Worm (Caenorhabditis elegans) whole organism, L4/young adult: ENCODE data around the gene C52B9.19.

Source experiments
- W03F9.2 ChIP-seq: fragments of 150-350 bp; optimal IDR thresholded peaks from 2 replicates; lab custom pipeline; 2014; ENCODE audit warnings: missing biosample characterization, missing genetic modification characterization
- dao-5 ChIP-seq: sonication (generic microtip); optimal IDR thresholded peaks from 2 replicates; lab custom pipeline; 2016; ENCODE audit warnings: missing genotype, missing genetic modification characterization, moderate library complexity, missing compliant biosample characterization
- him-1 ChIP-seq: sonication (generic microtip); optimal IDR thresholded peaks from 2 replicates; lab custom pipeline; 2016; ENCODE audit warnings: missing genotype, missing genetic modification reagents, missing genetic modification characterization, missing compliant biosample characterization

- no peak for TF ChIP-seq dao-5 (tag; lab: Kevin White, UChicago)
- TF ChIP-seq W03F9.2 (tag; lab: Kevin White, UChicago) = no peak
- TF ChIP-seq him-1 = no peak
These were observed 37.7 kb upstream of the C52B9.19 start for ce11 chrX:4244489-4245123.
